Worm (Caenorhabditis elegans): ENCODE measurements around the gene F13H8.11.

DNA sequence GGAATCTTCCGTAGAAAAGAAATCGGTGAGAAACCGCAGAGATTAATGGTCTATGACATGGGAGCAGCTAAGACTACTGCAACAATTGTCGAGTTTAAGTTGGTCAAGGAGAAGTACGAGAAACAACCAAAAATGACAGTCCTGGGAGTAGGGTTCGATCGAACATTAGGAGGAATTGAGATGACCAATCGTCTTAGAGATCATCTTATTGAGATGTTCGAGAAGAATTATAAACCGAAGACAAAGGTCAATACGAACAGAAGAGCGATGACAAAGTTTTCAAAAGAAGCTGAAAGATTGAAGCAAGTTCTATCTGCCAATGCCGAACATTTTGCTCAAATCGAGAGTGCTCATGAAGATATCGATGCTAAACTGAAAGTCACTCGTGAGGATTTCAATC lies 11.8 kb downstream of the F13H8.11 start:
- TF ChIP-seq unc-62 (GFP tag; optimal IDR thresholded peaks at IDR 0.05) (no peak), nhr-11 (tag; optimal IDR thresholded peaks at IDR 0.05) (no peak), egl-27 (tag; optimal IDR thresholded peaks at IDR 0.05) (no peak), unc-39 (tag; optimal IDR thresholded peaks at IDR 0.05) (no peak), nfya-1 (tag; optimal IDR thresholded peaks at IDR 0.05; ENCODE audit: insufficient read depth) (no peak), nhr-28 (tag; optimal IDR thresholded peaks at IDR 0.05) (no peak), skn-1 (tag; optimal IDR thresholded peaks at IDR 0.05) (no peak), nhr-237 (tag; optimal IDR thresholded peaks at IDR 0.05) (no peak), nhr-25 (tag; optimal IDR thresholded peaks at IDR 0.05) (no peak), nhr-12 (tag; optimal IDR thresholded peaks at IDR 0.05) (no peak)

All from whole organism, L3 larva.